Fruit fly (Drosophila melanogaster): Measurements from ENCODE around the gene CG42590.

Gene CG42590

dm6 chr3L:8041461-8042110 is 27.5 kb downstream of the CG42590 start (continued):
- TF ChIP-seq CG4424 (GFP tag; optimal IDR thresholded peaks at IDR 0.05) (peak; percentile 13), slp2 (GFP tag; optimal IDR thresholded peaks at IDR 0.05) (no peak), gem (tag; optimal IDR thresholded peaks at IDR 0.05) (peak; percentile 42), Ets65A (GFP tag) (peak; percentile 72), Hsf (GFP tag; optimal IDR thresholded peaks at IDR 0.05) (peak; percentile 13), jigr1 (GFP tag; IDR thresholded peaks at IDR 0.05) (no peak), CG18262 (tag; optimal IDR thresholded peaks at IDR 0.05) (peak; percentile 36), trh (GFP tag; optimal IDR thresholded peaks at IDR 0.05) (no peak), HLH3B (GFP tag; IDR thresholded peaks at IDR 0.05) (peak; percentile 28; the same call in 1 of the 2 replicates), az2 (GFP tag; optimal IDR thresholded peaks at IDR 0.05) (peak; percentile 11), bbx (GFP tag; IDR thresholded peaks at IDR 0.05; ENCODE audit: partially characterized antibody) (no peak), zfh1 (GFP tag; IDR thresholded peaks at IDR 0.05) (peak; percentile 46; the same call in 1 of the 3 replicates), Drgx (GFP tag; IDR thresholded peaks at IDR 0.05) (no peak), Asciz (GFP tag; optimal IDR thresholded peaks at IDR 0.05) (peak; percentile 44), Eip74EF (GFP tag; optimal IDR thresholded peaks at IDR 0.05) (peak in 1 of 2 experiments; percentile 82), knrl (GFP tag; IDR thresholded peaks at IDR 0.05; ENCODE audit: partially characterized antibody) (no peak), row (GFP tag; IDR thresholded peaks at IDR 0.05) (peak; percentile 47), CG30431 (GFP tag; optimal IDR thresholded peaks at IDR 0.05) (no peak), CG8924 (tag; optimal IDR thresholded peaks at IDR 0.05) (peak; percentile 7), Six4 (GFP tag; optimal IDR thresholded peaks at IDR 0.05) (no peak), CG9727 (GFP tag; optimal IDR thresholded peaks at IDR 0.05) (peak; percentile 33), hb (GFP tag; IDR thresholded peaks at IDR 0.05; ENCODE audit: partially characterized antibody) (no peak), CG10366 (GFP tag; IDR thresholded peaks at IDR 0.05) (peak; percentile 25; the same call in 1 of the 2 replicates), sim (GFP tag; IDR thresholded peaks at IDR 0.05) (no peak), so (GFP tag; IDR thresholded peaks at IDR 0.05) (0 out of 3 replicates have a peak, but pooled peaks have one; percentile 47), scrt (GFP tag; optimal IDR thresholded peaks at IDR 0.05) (peak; percentile 1), CG12391 (tag; optimal IDR thresholded peaks at IDR 0.05) (peak; percentile 26), CG10431 (GFP tag; optimal IDR thresholded peaks at IDR 0.05) (no peak), Blimp-1 (GFP tag; optimal IDR thresholded peaks at IDR 0.05) (peak; percentile 43), pfk (GFP tag; optimal IDR thresholded peaks at IDR 0.05) (no peak), CG31441 (GFP tag; IDR thresholded peaks at IDR 0.05) (0 out of 2 replicates have a peak, but pooled peaks have one; percentile 24), phol (tag; optimal IDR thresholded peaks at IDR 0.05) (peak; percentile 51), repo (GFP tag; optimal IDR thresholded peaks at IDR 0.05) (no peak), dmrt99B (tag; optimal IDR thresholded peaks at IDR 0.05) (peak; percentile 61), CG6689 (GFP tag; IDR thresholded peaks at IDR 0.05) (peak; percentile 36; the same call in 1 of the 2 replicates), bsh (GFP tag; optimal IDR thresholded peaks at IDR 0.05) (peak in 1 of 2 experiments; percentile 1), onecut (GFP tag; IDR thresholded peaks at IDR 0.05) (no peak), dysf (GFP tag; IDR thresholded peaks at IDR 0.05) (no peak), CG3726 (GFP tag; IDR thresholded peaks at IDR 0.05) (no peak), CG15479 (GFP tag; optimal IDR thresholded peaks at IDR 0.05) (no peak), CG10267 (tag; optimal IDR thresholded peaks at IDR 0.05) (peak; percentile 8), CG1024 (GFP tag; IDR thresholded peaks at IDR 0.05) (no peak), pho (GFP tag; optimal IDR thresholded peaks at IDR 0.05) (no peak), CG2889 (GFP tag; IDR thresholded peaks at IDR 0.05) (no peak), CG12942 (GFP tag; optimal IDR thresholded peaks at IDR 0.05) (peak; percentile 4), Kr (GFP tag; optimal IDR thresholded peaks at IDR 0.05) (no peak), CG18599 (GFP tag; optimal IDR thresholded peaks at IDR 0.05) (peak; percentile 39), tap (tag; optimal IDR thresholded peaks at IDR 0.05) (peak; percentile 25), D (optimal IDR thresholded peaks at IDR 0.05) (no peak), D (GFP tag; optimal IDR thresholded peaks at IDR 0.05) (no peak)

All from whole organism, embryonic.